Fruit fly (Drosophila melanogaster) whole organism, embryonic: Measurements from ENCODE around the gene CG17855.
A peak's percentile ranks its signal among the peaks of the same experiment; 100 is the strongest.

Source experiments
- Dek ChIP-seq: fragments of 200-800 bp; sonication (Bioruptor generic); optimal IDR thresholded peaks from 3 replicates; lab custom pipeline; 2019; ENCODE audit warnings: missing biosample characterization, mild to moderate bottlenecking, missing genetic modification characterization, moderate library complexity
- Mad ChIP-seq: fragments of 200-800 bp; sonication (Bioruptor generic); optimal IDR thresholded peaks from 2 replicates; lab custom pipeline; 2016; ENCODE audit warnings: missing biosample characterization, missing genetic modification characterization
- da ChIP-seq: fragments of 200-800 bp; sonication (Bioruptor generic); optimal IDR thresholded peaks from 2 replicates; lab custom pipeline; 2016; ENCODE audit warnings: missing biosample characterization, missing genetic modification characterization
- en ChIP-seq: fragments of 200-800 bp; sonication (Bioruptor generic); optimal IDR thresholded peaks from 2 replicates; lab custom pipeline; 2016; ENCODE audit warnings: missing biosample characterization, missing genetic modification characterization
- otp ChIP-seq: fragments of 200-800 bp; sonication (Bioruptor generic); IDR thresholded peaks from 3 replicates; pipeline ENCODE4, ENCODE4 v1.3.6; 2022; ENCODE audit warnings: missing biosample characterization, missing genetic modification characterization

- TF ChIP-seq otp (GFP tag; lab: Robert Waterston, UW) (peak; percentile 97), da (peak; percentile 89), Mad (GFP tag; lab: Kevin White, UChicago) (peak; percentile 94), en (GFP tag; lab: Kevin White, UChicago) (peak; percentile 92), Dek (tag; lab: Kevin White, UChicago) (peak; percentile 97)
Measured at dm6 chr2L:9520886-9521868, 19.1 kb upstream of the CG17855 start, which contains the start of gene Oatp30B.
